Worm (Caenorhabditis elegans) whole organism, L2 larva: ENCODE results near the gene frpr-6.

Experiments used
- C34F6.9 ChIP-seq: fragments of 150-350 bp; optimal IDR thresholded peaks from 2 replicates; lab custom pipeline; 2014; ENCODE audit warnings: missing biosample characterization, missing genetic modification characterization
- F13H6.1 ChIP-seq: sonication (generic microtip); optimal IDR thresholded peaks from 2 replicates; lab custom pipeline; 2016; ENCODE audit warnings: missing genetic modification characterization, missing compliant biosample characterization
- R02D3.7 ChIP-seq: fragments of 150-350 bp; optimal IDR thresholded peaks from 2 replicates; lab custom pipeline; 2014; ENCODE audit warnings: missing biosample characterization, missing genetic modification characterization
- Y55F3AM.14 ChIP-seq: fragments of 200-800 bp; sonication (Bioruptor generic); optimal IDR thresholded peaks from 2 replicates; lab custom pipeline; 2018; ENCODE audit warnings: mild to moderate bottlenecking, missing genetic modification characterization, missing compliant biosample characterization
- ZK546.5 ChIP-seq: sonication (generic microtip); optimal IDR thresholded peaks from 2 replicates; lab custom pipeline; 2017; ENCODE audit warnings: missing biosample characterization, missing genetic modification characterization
- aly-2 ChIP-seq: fragments of 150-350 bp; optimal IDR thresholded peaks from 2 replicates; lab custom pipeline; 2014; ENCODE audit warnings: missing biosample characterization, missing genetic modification characterization
- ama-1 ChIP-seq: fragments of 150-350 bp; optimal IDR thresholded peaks from 2 replicates; lab custom pipeline; 2018; ENCODE audit warnings: inconsistent platforms
- blmp-1 ChIP-seq: sonication (generic microtip); optimal IDR thresholded peaks from 2 replicates; lab custom pipeline; 2017; ENCODE audit warnings: missing genetic modification characterization, mild to moderate bottlenecking, missing compliant biosample characterization, antibody characterized with exemption, moderate library complexity; ENCODE audit not compliant: insufficient read depth
- ceh-16 ChIP-seq: fragments of 150-350 bp; optimal IDR thresholded peaks from 2 replicates; lab custom pipeline; 2014; ENCODE audit warnings: missing biosample characterization, missing genetic modification characterization
- ceh-82 ChIP-seq: fragments of 150-350 bp; optimal IDR thresholded peaks from 2 replicates; lab custom pipeline; 2014; ENCODE audit warnings: missing biosample characterization, missing genetic modification characterization
- egl-27 ChIP-seq: sonication (generic microtip); optimal IDR thresholded peaks from 3 replicates; lab custom pipeline; 2017; ENCODE audit warnings: missing biosample characterization, missing genetic modification reagents, missing genetic modification characterization
- gmeb-1 ChIP-seq: fragments of 150-350 bp; optimal IDR thresholded peaks from 2 replicates; lab custom pipeline; 2014; ENCODE audit warnings: missing biosample characterization, missing genetic modification characterization
- lin-11 ChIP-seq: fragments of 150-350 bp; sonication (generic microtip); optimal IDR thresholded peaks from 2 replicates; lab custom pipeline; 2014; ENCODE audit warnings: missing biosample characterization, missing genetic modification characterization, inconsistent platforms, mixed read lengths
- lin-13 ChIP-seq: fragments of 150-350 bp; optimal IDR thresholded peaks from 2 replicates; lab custom pipeline; 2014; ENCODE audit warnings: missing biosample characterization, missing genetic modification reagents, missing genetic modification characterization
- lin-39 ChIP-seq: fragments of 150-350 bp; optimal IDR thresholded peaks from 2 replicates; lab custom pipeline; 2014; ENCODE audit warnings: missing biosample characterization, missing genetic modification reagents, missing genetic modification characterization
- lsy-2 ChIP-seq, 2 experiments: fragments of 150-350 bp in 1 of 2; sonication (generic microtip) in 1 of 2; optimal IDR thresholded peaks; 2 replicates each; lab custom pipeline; 2014 to 2017; ENCODE audit warnings: missing biosample characterization in 2 of 2, missing genetic modification characterization in 2 of 2
- mab-5 ChIP-seq: fragments of 150-350 bp; optimal IDR thresholded peaks from 2 replicates; lab custom pipeline; 2014; ENCODE audit warnings: missing biosample characterization, missing genetic modification characterization
- mbf-1 ChIP-seq: sonication (generic microtip); optimal IDR thresholded peaks from 2 replicates; lab custom pipeline; 2017; ENCODE audit warnings: missing biosample characterization, missing genetic modification characterization
- nhr-10 ChIP-seq: sonication (generic microtip); optimal IDR thresholded peaks from 2 replicates; lab custom pipeline; 2017; ENCODE audit warnings: missing biosample characterization, missing genetic modification characterization
- nhr-11 ChIP-seq: fragments of 150-350 bp; optimal IDR thresholded peaks from 2 replicates; lab custom pipeline; 2014; ENCODE audit warnings: missing biosample characterization, missing genetic modification characterization
- nhr-237 ChIP-seq: fragments of 150-350 bp; optimal IDR thresholded peaks from 2 replicates; lab custom pipeline; 2014; ENCODE audit warnings: missing biosample characterization, missing genetic modification characterization
- nhr-25 ChIP-seq: fragments of 150-350 bp; sonication (generic microtip); optimal IDR thresholded peaks from 3 replicates; lab custom pipeline; 2014; ENCODE audit warnings: missing biosample characterization, missing genetic modification characterization
- peb-1 ChIP-seq: fragments of 150-350 bp; optimal IDR thresholded peaks from 2 replicates; lab custom pipeline; 2014; ENCODE audit warnings: missing biosample characterization, missing genetic modification characterization
- sem-4 ChIP-seq: fragments of 150-350 bp; optimal IDR thresholded peaks from 2 replicates; lab custom pipeline; 2014; ENCODE audit warnings: missing biosample characterization, missing genetic modification reagents, missing genetic modification characterization
- skn-1 ChIP-seq: sonication (generic microtip); optimal IDR thresholded peaks from 2 replicates; lab custom pipeline; 2017; ENCODE audit warnings: missing biosample characterization, missing genetic modification characterization
- sma-3 ChIP-seq: sonication (generic microtip); optimal IDR thresholded peaks from 2 replicates; lab custom pipeline; 2016; ENCODE audit warnings: missing genetic modification reagents, missing genetic modification characterization, missing compliant biosample characterization
- sma-9 ChIP-seq, 2 experiments: fragments of 150-350 bp in 1 of 2; sonication (generic microtip) in 1 of 2; optimal IDR thresholded peaks; 2 replicates each; lab custom pipeline; 2014 to 2016; ENCODE audit warnings: missing genetic modification characterization in 2 of 2, mild to moderate bottlenecking in 1 of 2, missing biosample characterization in 1 of 2, missing compliant biosample characterization in 1 of 2, missing genetic modification reagents in 1 of 2, moderate library complexity in 1 of 2
- snpc-4 ChIP-seq: fragments of 150-350 bp; optimal IDR thresholded peaks from 2 replicates; lab custom pipeline; 2014; ENCODE audit warnings: missing biosample characterization, missing genetic modification characterization
- unc-39 ChIP-seq: fragments of 150-350 bp; optimal IDR thresholded peaks from 2 replicates; lab custom pipeline; 2014; ENCODE audit warnings: missing biosample characterization, missing genetic modification characterization
- unc-62 ChIP-seq: fragments of 150-350 bp; optimal IDR thresholded peaks from 2 replicates; lab custom pipeline; 2014; ENCODE audit warnings: missing biosample characterization, missing genetic modification reagents, missing genetic modification characterization
- zag-1 ChIP-seq: fragments of 150-350 bp; optimal IDR thresholded peaks from 2 replicates; lab custom pipeline; 2014; ENCODE audit warnings: missing biosample characterization, missing genetic modification characterization
- ztf-4 ChIP-seq: fragments of 150-350 bp; optimal IDR thresholded peaks from 2 replicates; lab custom pipeline; 2014; ENCODE audit warnings: missing biosample characterization, missing genetic modification characterization

The frpr-6 gene

DNA sequence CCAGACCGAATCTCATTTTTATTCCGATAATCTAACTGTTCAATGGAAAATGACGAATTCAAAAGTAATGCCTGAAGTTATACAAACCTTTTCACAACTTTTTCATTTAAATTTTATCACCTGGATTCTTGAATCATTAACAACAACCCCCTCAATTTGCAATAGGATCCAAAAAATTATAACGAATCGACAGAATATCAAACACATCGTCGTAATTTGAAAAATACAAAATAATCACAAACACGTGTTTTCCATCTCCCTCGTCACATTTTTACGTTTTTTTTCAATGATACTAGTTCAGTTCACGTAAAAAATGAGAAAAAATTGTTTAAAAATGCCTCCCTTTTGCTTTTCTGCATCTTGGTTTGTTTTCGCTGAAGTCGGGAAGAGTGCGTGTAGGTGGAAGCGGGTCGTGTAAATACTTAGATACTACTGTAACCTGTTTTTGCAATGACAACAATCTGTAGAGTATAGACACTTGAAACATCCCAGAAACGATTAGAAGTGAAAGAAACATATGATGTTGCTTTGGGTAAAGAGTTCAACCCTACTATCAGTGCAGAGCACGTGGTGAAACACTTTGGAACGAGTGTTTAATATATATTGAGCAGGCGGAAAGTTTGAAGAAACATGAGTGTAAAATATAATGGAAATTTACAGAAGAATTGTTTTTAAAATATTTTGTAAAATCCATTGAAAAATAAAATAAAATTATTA, 27.5 kb downstream of the frpr-6 start, which contains the start of gene oac-50:
Gene oac-50 (minus strand): TSS at position 219 of the 717 bp plus-strand sequence.
- TF ChIP-seq nhr-237 (tag; lab: Kevin White, UChicago), result no peak
- no peak for TF ChIP-seq lin-39 (tag; lab: Kevin White, UChicago)
- TF ChIP-seq R02D3.7 (tag; lab: Kevin White, UChicago), result no peak
- TF ChIP-seq sma-3 (GFP tag; lab: Kevin White, UChicago), result no peak
- TF ChIP-seq ZK546.5 (tag; lab: Kevin White, UChicago), result no peak
- no peak for TF ChIP-seq ztf-4 (tag; lab: Kevin White, UChicago)
- TF ChIP-seq C34F6.9 (tag; lab: Kevin White, UChicago), result no peak
- peak; percentile 2 for TF ChIP-seq sma-9 (GFP tag; optimal IDR thresholded peaks at IDR 0.05; lab: Kevin White, UChicago)
- no peak for TF ChIP-seq sma-9 (tag; optimal IDR thresholded peaks at IDR 0.05; lab: Kevin White, UChicago)
- TF ChIP-seq lin-13 (GFP tag; lab: Kevin White, UChicago), result no peak
- peak; percentile 27 for TF ChIP-seq F13H6.1 (tag; lab: Kevin White, UChicago)
- TF ChIP-seq mbf-1 (tag; lab: Kevin White, UChicago), result no peak
- no peak for TF ChIP-seq snpc-4 (tag; lab: Kevin White, UChicago)

DNA sequence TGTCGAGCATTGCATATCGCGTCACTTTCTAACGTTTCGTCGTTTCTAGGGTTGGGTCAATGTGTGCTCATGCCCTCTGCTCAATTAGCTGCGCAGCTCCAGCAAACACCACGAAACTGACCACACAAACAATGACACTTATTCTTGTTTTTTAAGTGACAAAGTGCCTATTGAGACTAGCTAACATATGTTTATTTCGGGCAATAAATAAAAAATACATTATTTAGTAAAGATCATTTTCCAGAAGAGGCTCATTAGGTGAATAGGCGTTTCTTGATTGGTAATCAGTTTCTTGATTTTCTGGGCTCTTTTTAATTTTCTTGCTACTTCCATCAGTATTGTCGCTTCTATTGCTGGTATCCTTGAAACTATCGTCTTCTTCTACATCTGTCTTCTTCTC, 31.3 kb downstream of the frpr-6 start, which contains the start of gene T27E4.5:
Gene T27E4.5 (minus strand): TSS at position 101 of the 400 bp plus-strand sequence.
- TF ChIP-seq Y55F3AM.14 (GFP tag; lab: Kevin White, UChicago) (no peak), lsy-2 (tag; optimal IDR thresholded peaks at IDR 0.05; lab: Kevin White, UChicago) (no peak), sem-4 (tag; lab: Kevin White, UChicago) (no peak), gmeb-1 (tag; lab: Kevin White, UChicago) (no peak), ama-1 (lab: Kevin White, UChicago) (no peak), R02D3.7 (tag; lab: Kevin White, UChicago) (no peak), egl-27 (tag; lab: Kevin White, UChicago) (no peak), sma-9 (GFP tag; optimal IDR thresholded peaks at IDR 0.05; lab: Kevin White, UChicago) (no peak), sma-9 (tag; optimal IDR thresholded peaks at IDR 0.05; lab: Kevin White, UChicago) (no peak), unc-39 (tag; lab: Kevin White, UChicago) (no peak), lin-13 (GFP tag; lab: Kevin White, UChicago) (no peak), nhr-10 (no peak), mab-5 (tag; lab: Kevin White, UChicago) (no peak), lin-39 (tag; lab: Kevin White, UChicago) (no peak), zag-1 (tag; lab: Kevin White, UChicago) (no peak), skn-1 (tag; lab: Kevin White, UChicago) (no peak), unc-62 (GFP tag; lab: Kevin White, UChicago) (no peak), lin-11 (tag; lab: Kevin White, UChicago) (no peak), ceh-82 (tag; lab: Kevin White, UChicago) (no peak), nhr-237 (tag; lab: Kevin White, UChicago) (no peak)

DNA sequence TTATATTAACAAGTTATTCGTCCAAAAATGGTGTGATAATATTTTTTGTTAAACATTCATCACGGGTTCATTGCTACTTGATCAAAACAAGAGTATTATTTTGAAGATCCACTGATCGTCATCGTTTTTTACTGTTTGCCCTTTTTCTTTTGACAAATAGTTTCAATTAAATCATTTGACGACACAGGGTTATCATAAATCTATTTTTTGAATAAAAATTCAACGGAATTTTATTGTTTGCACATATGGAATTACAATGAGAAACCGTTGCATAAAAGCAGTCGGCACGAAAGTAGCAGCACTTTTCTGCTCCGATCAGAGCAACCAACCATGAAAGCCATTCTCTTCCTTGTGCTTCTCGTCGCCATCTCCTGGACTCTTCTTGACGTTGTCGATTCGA, 33.3 kb downstream of the frpr-6 start, which contains the start of gene fip-2:
Gene fip-2 (plus strand): TSS at position 301 of the 400 bp plus-strand sequence.
- no peak for TF ChIP-seq peb-1 (tag; lab: Kevin White, UChicago)
- TF ChIP-seq nhr-11, result no peak
- TF ChIP-seq Y55F3AM.14 (GFP tag; lab: Kevin White, UChicago), result no peak
- no peak for TF ChIP-seq ztf-4 (tag; lab: Kevin White, UChicago)
- no peak for TF ChIP-seq aly-2 (tag; lab: Kevin White, UChicago)
- TF ChIP-seq, all 48 proteins: peak for 0

- peak; percentile 30 for TF ChIP-seq ceh-16
- TF ChIP-seq ZK546.5 (tag; lab: Kevin White, UChicago), result no peak
- TF ChIP-seq nhr-10, result no peak
- peak; percentile 35 for TF ChIP-seq nhr-25 (tag; lab: Kevin White, UChicago)
- TF ChIP-seq blmp-1 (tag; lab: Kevin White, UChicago), result peak; percentile 61
- no peak for TF ChIP-seq nhr-11
- no peak for TF ChIP-seq lin-39 (tag; lab: Kevin White, UChicago)
- peak; percentile 25 for TF ChIP-seq sma-9 (GFP tag; optimal IDR thresholded peaks at IDR 0.05; lab: Kevin White, UChicago)
- no peak for TF ChIP-seq sma-9 (tag; optimal IDR thresholded peaks at IDR 0.05; lab: Kevin White, UChicago)
These were observed 35.0 kb downstream of the frpr-6 start for ce11 chrV:9065915-9066314.
